Worm (Caenorhabditis elegans) whole organism, early embryonic: ENCODE measurements around the gene K03B4.1.

Experiments
- B0310.2 ChIP-seq: sonication (generic microtip); optimal IDR thresholded peaks from 2 replicates; lab custom pipeline; 2016; ENCODE audit warnings: mild to moderate bottlenecking, missing genetic modification characterization, missing compliant biosample characterization
- aly-1 ChIP-seq: sonication (generic microtip); optimal IDR thresholded peaks from 2 replicates; lab custom pipeline; 2016; ENCODE audit warnings: missing genetic modification characterization, missing compliant biosample characterization
- ama-1 ChIP-seq: fragments of 150-350 bp; optimal IDR thresholded peaks from 2 replicates; lab custom pipeline; 2014
- ceh-13 ChIP-seq: fragments of 200-800 bp; sonication (Bioruptor generic); optimal IDR thresholded peaks from 2 replicates; lab custom pipeline; 2018; ENCODE audit warnings: mild to moderate bottlenecking, missing genetic modification characterization, missing compliant biosample characterization
- ceh-36 ChIP-seq: sonication (generic microtip); optimal IDR thresholded peaks from 2 replicates; lab custom pipeline; 2016; ENCODE audit warnings: missing genetic modification characterization, inconsistent platforms, missing compliant biosample characterization
- ets-7 ChIP-seq: sonication (generic microtip); optimal IDR thresholded peaks from 2 replicates; lab custom pipeline; 2016; ENCODE audit warnings: missing genotype, missing genetic modification characterization, missing compliant biosample characterization
- flt-1 ChIP-seq: fragments of 200-800 bp; sonication (Bioruptor generic); IDR thresholded peaks from 2 replicates; pipeline ENCODE4 v1.3.6; 2022; ENCODE audit warnings: missing genetic modification characterization, missing compliant biosample characterization
- hmbx-1 ChIP-seq: sonication (generic microtip); optimal IDR thresholded peaks from 2 replicates; lab custom pipeline; 2016; ENCODE audit warnings: mild to moderate bottlenecking, missing genetic modification characterization, missing compliant biosample characterization
- hmg-4 ChIP-seq: fragments of 200-800 bp; sonication (Bioruptor generic); optimal IDR thresholded peaks from 2 replicates; lab custom pipeline; 2018; ENCODE audit warnings: mild to moderate bottlenecking, missing genetic modification characterization, missing compliant biosample characterization
- hnd-1 ChIP-seq: sonication (generic microtip); optimal IDR thresholded peaks from 2 replicates; lab custom pipeline; 2016; ENCODE audit warnings: missing genetic modification characterization, missing compliant biosample characterization
- pes-1 ChIP-seq: fragments of 200-800 bp; sonication (Bioruptor generic); IDR thresholded peaks from 2 replicates; pipeline ENCODE4 v1.3.6; 2022; ENCODE audit warnings: missing genetic modification reagents, missing genetic modification characterization, missing compliant biosample characterization
- scrt-1 ChIP-seq: fragments of 200-800 bp; sonication (Bioruptor generic); IDR thresholded peaks from 2 replicates; pipeline ENCODE4 v1.3.6; 2022; ENCODE audit warnings: missing genetic modification characterization, missing compliant biosample characterization
- sea-1 ChIP-seq: fragments of 200-800 bp; sonication (Bioruptor generic); conservative IDR thresholded peaks from 2 replicates; pipeline ENCODE4 v1.3.6; 2022; ENCODE audit warnings: missing genetic modification characterization, missing compliant biosample characterization
- tbx-37 ChIP-seq: fragments of 200-800 bp; sonication (Bioruptor generic); conservative IDR thresholded peaks from 2 replicates; pipeline ENCODE4 v1.3.6; 2022; ENCODE audit warnings: missing genetic modification reagents, missing genetic modification characterization, missing compliant biosample characterization

DNA sequence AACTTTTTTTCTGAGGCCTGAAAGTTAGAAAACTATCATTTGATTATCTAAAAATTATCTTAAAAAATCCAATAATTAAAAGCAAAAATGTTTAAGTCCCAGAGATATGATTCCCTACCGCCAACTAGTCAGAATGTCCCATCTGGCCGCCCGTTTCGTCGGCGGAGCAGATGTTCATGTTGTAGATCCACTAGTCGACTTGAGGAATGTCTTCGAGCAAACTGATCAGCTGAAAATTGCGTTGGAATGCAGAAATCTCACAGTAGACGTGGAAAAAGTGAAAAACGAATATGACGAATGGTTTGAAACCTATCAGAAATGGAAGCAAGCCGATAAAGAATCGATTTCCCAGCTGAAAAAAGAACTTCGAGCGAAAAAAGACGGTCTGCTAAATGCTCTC is at the start of gene K03B4.1:
- TF ChIP-seq scrt-1 (GFP tag; lab: Robert Waterston, UW) (no peak), ceh-13 (GFP tag; lab: Kevin White, UChicago) (no peak), pes-1 (GFP tag; lab: Robert Waterston, UW) (no peak), ceh-36 (no peak), tbx-37 (no peak), ets-7 (no peak), hmg-4 (GFP tag; lab: Kevin White, UChicago) (no peak), flt-1 (GFP tag; lab: Robert Waterston, UW) (no peak), hmbx-1 (tag; lab: Kevin White, UChicago) (no peak), ama-1 (lab: Kevin White, UChicago) (no peak), aly-1 (tag; lab: Kevin White, UChicago) (no peak), B0310.2 (no peak), hnd-1 (no peak), sea-1 (GFP tag; lab: Robert Waterston, UW) (no peak)
